Worm (Caenorhabditis elegans): Measurements from ENCODE around the gene nspg-11.
A peak's percentile ranks its signal among the peaks of the same experiment; 100 is the strongest.

nspg-11 gene

DNA sequence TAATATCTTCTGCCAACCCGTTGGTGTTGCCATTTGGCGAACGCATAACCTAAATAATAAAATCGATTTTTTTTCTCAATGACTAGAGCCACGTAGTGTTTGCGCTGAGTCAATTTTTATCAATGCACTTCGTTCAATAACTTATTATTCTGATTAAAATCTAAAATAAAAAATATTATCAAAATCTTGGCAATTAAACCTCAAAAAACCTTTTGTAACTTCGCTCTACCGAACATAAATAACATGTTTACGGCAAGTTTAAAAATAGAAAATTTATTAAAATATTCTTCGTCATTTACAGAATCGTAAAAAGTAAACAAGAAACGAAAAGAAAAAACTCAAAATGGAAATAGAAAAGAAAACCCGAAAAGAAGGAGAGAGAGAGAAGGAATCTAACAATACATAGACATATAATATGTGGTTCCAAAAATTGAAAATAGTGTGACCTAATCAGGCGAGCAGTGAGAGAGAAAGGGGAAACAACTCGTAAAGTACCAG, 19.3 kb upstream of the nspg-11 start, which contains the start of gene pigc-1:
TSS of gene pigc-1 (minus strand) at position 51 of the 498 bp plus-strand sequence.
- TF ChIP-seq pha-4 (tag; optimal IDR thresholded peaks at IDR 0.05) = peak; percentile 80
- TF ChIP-seq nhr-67 (tag; optimal IDR thresholded peaks at IDR 0.05) = no peak
- TF ChIP-seq sea-2 (GFP tag; optimal IDR thresholded peaks at IDR 0.05) = no peak

DNA sequence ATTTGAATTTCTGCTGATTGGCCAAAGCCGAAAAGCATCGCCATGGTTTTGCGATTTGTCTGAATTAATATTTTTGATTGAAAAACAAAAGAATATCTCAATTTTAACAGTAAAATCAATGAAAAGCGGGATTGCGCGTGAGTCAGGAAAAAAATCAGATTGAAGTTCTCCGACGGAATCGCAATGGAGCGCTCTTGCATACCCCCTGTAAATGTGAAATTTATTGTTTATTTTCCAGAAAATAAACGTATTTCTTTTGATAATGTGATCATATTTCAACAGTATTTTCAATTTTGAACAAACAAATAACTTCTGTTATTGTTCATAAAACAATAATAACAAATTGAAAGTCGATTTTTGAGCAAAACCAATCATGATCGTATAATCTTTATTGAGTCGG, 17.7 kb upstream of the nspg-11 start, which contains the start of gene vps-26:
TSS of gene vps-26 (minus strand) at position 200 of the 400 bp plus-strand sequence.
- TF ChIP-seq nhr-25 (tag; optimal IDR thresholded peaks at IDR 0.05) (no peak), hmg-11 (tag; optimal IDR thresholded peaks at IDR 0.05) (peak; percentile 35), elt-2 (tag; optimal IDR thresholded peaks at IDR 0.05) (peak; percentile 10), pha-4 (tag; optimal IDR thresholded peaks at IDR 0.05) (peak; percentile 81), nhr-43 (tag; optimal IDR thresholded peaks at IDR 0.05; ENCODE audit: poor library complexity, severe bottlenecking) (no peak), lin-15B (tag; optimal IDR thresholded peaks at IDR 0.05) (peak; percentile 36)

DNA sequence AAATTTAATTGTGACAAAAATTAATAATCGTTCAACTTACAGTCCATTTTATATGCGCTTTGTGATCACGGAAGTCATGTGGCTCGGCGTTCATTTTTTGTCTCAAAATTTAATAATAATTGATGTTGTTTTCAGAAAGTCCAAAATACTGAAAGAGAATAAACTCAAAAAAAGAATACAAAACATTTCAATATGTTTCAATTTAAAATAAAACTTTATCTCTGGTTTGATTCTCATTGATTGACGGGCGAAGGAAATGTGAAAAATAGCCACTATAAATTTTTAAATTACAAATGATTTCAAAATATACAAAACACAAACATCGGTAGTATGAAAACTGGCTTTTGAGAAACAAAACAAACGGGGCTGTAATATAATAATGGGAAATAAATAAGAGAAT, 15.3 kb upstream of the nspg-11 start, which contains the start of gene T20D3.6:
TSS of gene T20D3.6 (minus strand) at position 101 of the 400 bp plus-strand sequence.
- TF ChIP-seq jun-1 (tag; optimal IDR thresholded peaks at IDR 0.05) (no peak), ama-1 (optimal IDR thresholded peaks at IDR 0.05) (no peak), fkh-10 (GFP tag; optimal IDR thresholded peaks at IDR 0.05) (no peak), ceh-28 (tag; optimal IDR thresholded peaks at IDR 0.05) (no peak), eor-1 (tag; optimal IDR thresholded peaks at IDR 0.05) (no peak), elt-1 (tag; optimal IDR thresholded peaks at IDR 0.05) (no peak), mml-1 (tag; optimal IDR thresholded peaks at IDR 0.05) (no peak), ztf-4 (tag; optimal IDR thresholded peaks at IDR 0.05) (no peak), nhr-25 (tag; optimal IDR thresholded peaks at IDR 0.05) (no peak), ceh-16 (tag; optimal IDR thresholded peaks at IDR 0.05) (no peak), daf-12 (tag; optimal IDR thresholded peaks at IDR 0.05) (no peak), pha-4 (tag; optimal IDR thresholded peaks at IDR 0.05) (no peak), skn-1 (tag; optimal IDR thresholded peaks at IDR 0.05) (no peak), ceh-82 (tag; optimal IDR thresholded peaks at IDR 0.05) (no peak), zag-1 (tag; optimal IDR thresholded peaks at IDR 0.05) (no peak), nhr-76 (tag; optimal IDR thresholded peaks at IDR 0.05) (no peak)

DNA sequence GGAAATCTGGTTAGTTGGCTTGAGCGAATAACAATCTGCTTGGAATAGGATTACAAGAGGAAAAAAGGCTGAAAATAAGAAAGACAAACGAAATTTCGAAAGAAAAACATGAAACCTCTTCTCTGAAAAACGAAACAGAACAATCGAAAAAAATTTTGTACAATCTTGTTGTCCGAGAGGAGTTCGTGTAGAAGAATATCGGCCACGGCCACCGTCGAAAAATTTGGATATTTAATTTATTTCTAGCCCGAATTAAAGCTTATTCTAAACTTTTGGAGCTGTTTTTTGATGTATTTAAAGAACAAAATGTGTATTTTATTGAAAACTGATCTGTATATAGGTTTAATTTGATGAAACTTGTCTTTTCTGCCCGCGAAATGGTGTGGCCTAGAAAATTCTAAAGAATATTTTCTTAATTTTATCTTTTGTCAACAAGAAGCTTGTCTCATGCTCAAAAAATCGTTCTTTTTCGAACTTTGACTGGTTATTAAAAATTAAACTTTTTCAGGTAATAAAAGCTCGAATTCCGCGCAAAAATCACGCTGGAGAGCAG, 12.7 kb upstream of the nspg-11 start, which contains the start of gene T20D3.5:
TSS of gene T20D3.5 (plus strand) at position 503 of the 553 bp plus-strand sequence.
- no peak for TF ChIP-seq eor-1 (tag; optimal IDR thresholded peaks at IDR 0.05)
- TF ChIP-seq nhr-28 (tag; optimal IDR thresholded peaks at IDR 0.05) = no peak
- TF ChIP-seq tbx-2 (tag; optimal IDR thresholded peaks at IDR 0.05) = no peak
- TF ChIP-seq nhr-76 (tag; optimal IDR thresholded peaks at IDR 0.05) = no peak
- TF ChIP-seq pha-4 (tag; optimal IDR thresholded peaks at IDR 0.05) = no peak
- TF ChIP-seq lin-39 (tag; optimal IDR thresholded peaks at IDR 0.05) = no peak
- no peak for TF ChIP-seq ztf-4 (tag; optimal IDR thresholded peaks at IDR 0.05)

DNA sequence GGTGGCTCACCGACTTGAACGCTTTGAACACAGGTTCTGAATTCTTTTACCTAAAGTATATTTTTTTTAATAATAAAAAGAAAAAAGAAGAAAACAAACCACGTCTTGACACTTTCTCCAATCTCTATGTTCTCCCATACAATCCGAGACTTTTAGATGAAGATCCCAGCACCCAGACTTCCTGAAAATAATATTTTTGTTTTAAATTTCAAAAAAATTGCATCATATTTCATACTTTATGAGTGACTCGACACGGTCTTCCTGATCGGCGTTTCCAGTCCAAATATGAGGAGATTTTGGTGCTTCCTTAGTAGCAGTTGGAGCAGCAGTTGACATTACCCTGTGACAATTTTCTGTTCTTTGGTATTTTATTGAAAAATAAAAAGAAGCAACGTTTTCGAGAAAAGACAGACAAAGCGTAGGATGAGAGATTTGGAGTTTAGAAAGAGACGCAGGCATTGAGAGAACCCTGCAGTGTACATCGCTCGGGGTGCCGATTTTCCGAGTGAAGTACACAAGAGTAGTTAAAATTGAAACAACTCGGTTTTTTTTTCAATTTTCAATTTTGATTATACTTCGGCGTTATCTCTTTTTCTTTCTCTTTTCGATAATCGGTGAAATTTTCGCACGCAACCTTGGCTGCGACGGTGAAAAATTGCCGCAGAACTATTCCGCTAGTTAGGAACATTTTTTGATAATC, 11.8 kb upstream of the nspg-11 start, which contains the start of the genes coa-4 and T20D3.14:
TSS of gene coa-4 (minus strand) at position 51 of the 700 bp plus-strand sequence.
TSS of gene T20D3.14 (minus strand) at position 358 of the 700 bp plus-strand sequence.
- TF ChIP-seq zag-1 (tag; optimal IDR thresholded peaks at IDR 0.05) (no peak), fos-1 (tag; optimal IDR thresholded peaks at IDR 0.05) (no peak), elt-1 (tag; optimal IDR thresholded peaks at IDR 0.05) (no peak), nhr-76 (tag; optimal IDR thresholded peaks at IDR 0.05) (no peak), eor-1 (tag; optimal IDR thresholded peaks at IDR 0.05) (no peak), sea-2 (GFP tag; optimal IDR thresholded peaks at IDR 0.05) (no peak), fkh-10 (GFP tag; optimal IDR thresholded peaks at IDR 0.05) (no peak), ZK546.5 (tag; optimal IDR thresholded peaks at IDR 0.05) (no peak), pqm-1 (tag; optimal IDR thresholded peaks at IDR 0.05) (no peak), nfya-1 (tag; optimal IDR thresholded peaks at IDR 0.05; ENCODE audit: insufficient read depth) (peak; percentile 61), nhr-77 (tag; optimal IDR thresholded peaks at IDR 0.05) (no peak), ceh-28 (tag; optimal IDR thresholded peaks at IDR 0.05) (no peak), elt-2 (tag; optimal IDR thresholded peaks at IDR 0.05) (peak; percentile 75), egl-5 (tag; optimal IDR thresholded peaks at IDR 0.05) (no peak), ceh-16 (tag; optimal IDR thresholded peaks at IDR 0.05) (no peak), fkh-2 (tag; optimal IDR thresholded peaks at IDR 0.05) (no peak), mml-1 (tag; optimal IDR thresholded peaks at IDR 0.05) (no peak), nhr-11 (tag; optimal IDR thresholded peaks at IDR 0.05) (no peak), nhr-25 (tag; optimal IDR thresholded peaks at IDR 0.05) (no peak), ceh-82 (tag; optimal IDR thresholded peaks at IDR 0.05) (no peak), unc-39 (tag; optimal IDR thresholded peaks at IDR 0.05) (no peak), snpc-4 (tag; optimal IDR thresholded peaks at IDR 0.05) (peak; percentile 27), lin-15B (tag; optimal IDR thresholded peaks at IDR 0.05) (peak; percentile 25), hmg-11 (tag; optimal IDR thresholded peaks at IDR 0.05) (peak; percentile 2), aly-2 (tag; optimal IDR thresholded peaks at IDR 0.05) (no peak), pha-4 (tag; optimal IDR thresholded peaks at IDR 0.05) (peak; percentile 80), egl-27 (tag; optimal IDR thresholded peaks at IDR 0.05) (no peak), nhr-43 (tag; optimal IDR thresholded peaks at IDR 0.05; ENCODE audit: poor library complexity, severe bottlenecking) (no peak), ztf-11 (tag; optimal IDR thresholded peaks at IDR 0.05) (no peak), ceh-9 (tag; optimal IDR thresholded peaks at IDR 0.05) (no peak), nhr-67 (tag; optimal IDR thresholded peaks at IDR 0.05) (no peak), R02D3.7 (tag; optimal IDR thresholded peaks at IDR 0.05) (no peak), ama-1 (optimal IDR thresholded peaks at IDR 0.05) (no peak)
